Worm (Caenorhabditis elegans): Measurements from ENCODE around the gene mob-3.
A peak's percentile ranks its signal among the peaks of the same experiment; 100 is the strongest.

Gene mob-3

DNA sequence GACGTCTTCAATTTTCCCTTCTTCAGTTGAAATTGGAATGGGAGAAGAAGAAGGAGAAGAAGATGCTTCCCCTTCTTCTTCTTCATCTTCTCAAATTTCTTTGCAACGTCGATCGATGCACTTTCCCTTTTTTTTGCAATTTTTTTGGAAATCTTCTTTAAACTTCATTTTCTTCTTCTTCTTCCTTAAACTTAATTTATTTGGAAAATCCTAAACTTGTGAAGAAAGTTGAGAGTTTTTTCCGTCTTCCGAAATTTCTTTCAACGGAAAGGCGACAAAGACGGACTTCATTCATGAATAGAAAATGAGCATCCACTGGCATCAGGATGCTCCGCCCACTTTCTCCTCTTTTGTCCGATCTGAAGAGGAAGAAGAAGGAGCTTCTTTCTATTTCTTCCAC, 25.4 kb upstream of the mob-3 start:
- TF ChIP-seq sea-1 (GFP tag; conservative IDR thresholded peaks at IDR 0.05) (no peak), hmbx-1 (tag; optimal IDR thresholded peaks at IDR 0.05) (no peak), scrt-1 (GFP tag; IDR thresholded peaks at IDR 0.05) (no peak), hmg-4 (GFP tag; optimal IDR thresholded peaks at IDR 0.05) (no peak), B0310.2 (tag; optimal IDR thresholded peaks at IDR 0.05) (no peak), tbx-37 (GFP tag; conservative IDR thresholded peaks at IDR 0.05) (no peak), ets-7 (tag; optimal IDR thresholded peaks at IDR 0.05) (no peak), tbx-11 (GFP tag; IDR thresholded peaks at IDR 0.05) (no peak), ceh-36 (tag; optimal IDR thresholded peaks at IDR 0.05) (no peak), tra-4 (tag; optimal IDR thresholded peaks at IDR 0.05) (no peak), flt-1 (GFP tag; IDR thresholded peaks at IDR 0.05) (no peak), F13C5.2 (tag; optimal IDR thresholded peaks at IDR 0.05) (no peak), ama-1 (optimal IDR thresholded peaks at IDR 0.05) (no peak), aly-1 (tag; optimal IDR thresholded peaks at IDR 0.05) (no peak), hnd-1 (tag; optimal IDR thresholded peaks at IDR 0.05) (no peak), pes-1 (GFP tag; IDR thresholded peaks at IDR 0.05) (no peak)

DNA sequence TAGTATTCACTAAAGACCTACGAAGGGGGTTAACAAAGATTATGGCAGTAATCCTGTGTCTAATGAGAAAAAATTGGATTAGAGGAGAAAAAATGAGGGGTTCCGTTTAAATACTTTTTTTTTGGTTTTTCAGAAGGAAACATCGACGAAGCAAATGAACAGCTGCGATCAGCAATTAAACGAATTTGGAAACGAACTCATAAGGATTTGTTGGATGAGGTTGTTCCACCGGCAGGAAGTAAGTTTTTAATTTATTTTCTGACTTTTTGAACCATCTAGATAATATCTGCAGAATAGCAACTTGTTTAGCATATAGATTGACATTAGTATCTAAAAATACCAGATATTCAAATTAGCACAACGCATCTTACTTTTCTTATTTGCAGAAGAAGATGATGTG, 24.8 kb upstream of the mob-3 start:
- TF ChIP-seq ceh-13 (GFP tag; optimal IDR thresholded peaks at IDR 0.05) (no peak), tbx-37 (GFP tag; conservative IDR thresholded peaks at IDR 0.05) (no peak), flt-1 (GFP tag; IDR thresholded peaks at IDR 0.05) (no peak), aly-1 (tag; optimal IDR thresholded peaks at IDR 0.05) (no peak), B0310.2 (tag; optimal IDR thresholded peaks at IDR 0.05) (no peak), hnd-1 (tag; optimal IDR thresholded peaks at IDR 0.05) (no peak), pes-1 (GFP tag; IDR thresholded peaks at IDR 0.05) (no peak), ama-1 (optimal IDR thresholded peaks at IDR 0.05) (no peak), sea-1 (GFP tag; conservative IDR thresholded peaks at IDR 0.05) (no peak), hmg-4 (GFP tag; optimal IDR thresholded peaks at IDR 0.05) (no peak), F13C5.2 (tag; optimal IDR thresholded peaks at IDR 0.05) (no peak), ets-7 (tag; optimal IDR thresholded peaks at IDR 0.05) (no peak), scrt-1 (GFP tag; IDR thresholded peaks at IDR 0.05) (no peak), tbx-11 (GFP tag; IDR thresholded peaks at IDR 0.05) (no peak)

DNA sequence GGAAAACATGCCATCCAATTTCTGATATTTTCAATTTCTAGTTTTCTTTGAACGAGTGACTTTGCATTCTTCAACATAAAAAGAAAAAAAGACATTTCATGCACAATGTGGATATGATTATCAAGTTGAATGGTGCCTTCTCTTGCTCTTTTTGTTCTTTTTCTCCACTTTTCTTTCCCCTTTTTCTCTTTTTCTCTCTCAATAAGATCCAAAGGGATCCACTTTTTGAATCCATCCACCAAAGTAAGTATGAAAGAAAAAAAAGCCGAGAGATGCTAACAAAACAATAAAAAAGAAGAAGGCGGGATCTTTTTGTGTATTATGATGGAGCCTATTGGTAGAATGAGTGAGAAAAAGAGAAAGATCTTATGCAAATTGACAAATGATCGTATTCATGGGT, 18.6 kb upstream of the mob-3 start:
- TF ChIP-seq ama-1 (optimal IDR thresholded peaks at IDR 0.05) (no peak), sea-1 (GFP tag; conservative IDR thresholded peaks at IDR 0.05) (no peak)

DNA sequence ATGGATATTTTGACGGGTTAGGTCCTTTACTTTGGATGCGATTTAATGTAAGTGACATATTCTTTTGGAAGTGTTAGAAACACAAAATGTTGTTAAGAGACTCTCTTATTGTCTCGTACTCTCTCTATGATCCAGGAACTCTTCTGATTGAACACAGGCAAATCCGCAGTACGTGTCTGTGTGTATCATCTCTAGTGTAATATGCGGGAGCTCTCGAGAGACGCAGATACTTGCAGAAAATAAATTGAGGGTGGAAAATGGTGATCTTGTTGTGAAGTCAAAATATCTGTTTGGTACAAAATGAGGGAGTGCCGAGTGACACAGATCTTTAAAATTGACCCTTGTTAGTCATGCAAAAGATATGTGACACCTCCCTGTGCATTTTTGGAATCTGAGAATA, 17.9 kb upstream of the mob-3 start:
- TF ChIP-seq F13C5.2 (tag; optimal IDR thresholded peaks at IDR 0.05) (no peak), hmbx-1 (tag; optimal IDR thresholded peaks at IDR 0.05) (no peak), tbx-37 (GFP tag; conservative IDR thresholded peaks at IDR 0.05) (no peak), B0310.2 (tag; optimal IDR thresholded peaks at IDR 0.05) (no peak), ceh-36 (tag; optimal IDR thresholded peaks at IDR 0.05) (no peak), tra-4 (tag; optimal IDR thresholded peaks at IDR 0.05) (no peak), ceh-13 (GFP tag; optimal IDR thresholded peaks at IDR 0.05) (no peak), aly-1 (tag; optimal IDR thresholded peaks at IDR 0.05) (no peak), hmg-4 (GFP tag; optimal IDR thresholded peaks at IDR 0.05) (no peak), hnd-1 (tag; optimal IDR thresholded peaks at IDR 0.05) (no peak), scrt-1 (GFP tag; IDR thresholded peaks at IDR 0.05) (no peak), pes-1 (GFP tag; IDR thresholded peaks at IDR 0.05) (no peak), tbx-11 (GFP tag; IDR thresholded peaks at IDR 0.05) (no peak), sea-1 (GFP tag; conservative IDR thresholded peaks at IDR 0.05) (no peak)

DNA sequence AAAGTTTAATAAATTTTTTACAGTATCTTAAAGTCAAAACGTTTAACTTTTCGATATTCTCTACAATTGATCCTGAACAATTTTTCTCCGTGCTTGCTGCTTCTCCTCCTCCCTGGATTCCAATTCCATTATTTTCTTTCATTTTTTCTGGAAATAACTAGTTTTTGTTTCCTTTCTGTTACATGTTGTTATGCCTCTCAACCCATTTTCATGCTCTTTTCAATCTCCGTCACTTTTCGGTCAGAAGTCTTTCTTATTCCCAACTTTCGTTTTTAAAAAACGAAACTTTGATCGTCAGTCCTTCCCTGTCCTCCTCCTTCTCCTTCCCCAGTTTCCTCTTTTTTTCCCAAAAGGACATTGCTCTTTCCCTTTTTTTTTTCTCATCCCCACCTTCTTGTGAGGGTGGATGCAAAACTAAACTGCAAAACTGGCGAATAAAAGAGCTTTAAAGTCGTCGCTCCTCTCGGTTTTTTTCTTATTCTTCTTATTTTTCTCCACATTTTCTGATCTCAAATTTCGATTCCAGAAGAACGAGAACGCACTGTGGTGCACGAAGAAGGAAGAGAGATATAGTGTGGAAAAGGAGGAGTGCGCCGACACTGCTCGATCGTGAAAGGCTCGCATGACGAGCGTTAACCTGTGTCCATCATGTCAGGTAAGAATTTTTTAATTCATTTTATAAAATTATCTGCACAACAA, 16.3 kb upstream of the mob-3 start, which contains the start of the genes C48A7.16 and egl-19:
C48A7.16 (plus strand) TSS at position 544 of the 699 bp plus-strand sequence.
egl-19 (plus strand) TSS at position 649 of the 699 bp plus-strand sequence.
- TF ChIP-seq hnd-1 (tag; optimal IDR thresholded peaks at IDR 0.05): no peak
- no peak for TF ChIP-seq sea-1 (GFP tag; conservative IDR thresholded peaks at IDR 0.05)
- no peak for TF ChIP-seq ama-1 (optimal IDR thresholded peaks at IDR 0.05)
- TF ChIP-seq flt-1 (GFP tag; IDR thresholded peaks at IDR 0.05): no peak
- no peak for TF ChIP-seq pes-1 (GFP tag; IDR thresholded peaks at IDR 0.05)
- no peak for TF ChIP-seq hmg-4 (GFP tag; optimal IDR thresholded peaks at IDR 0.05)
- TF ChIP-seq hmbx-1 (tag; optimal IDR thresholded peaks at IDR 0.05): no peak

DNA sequence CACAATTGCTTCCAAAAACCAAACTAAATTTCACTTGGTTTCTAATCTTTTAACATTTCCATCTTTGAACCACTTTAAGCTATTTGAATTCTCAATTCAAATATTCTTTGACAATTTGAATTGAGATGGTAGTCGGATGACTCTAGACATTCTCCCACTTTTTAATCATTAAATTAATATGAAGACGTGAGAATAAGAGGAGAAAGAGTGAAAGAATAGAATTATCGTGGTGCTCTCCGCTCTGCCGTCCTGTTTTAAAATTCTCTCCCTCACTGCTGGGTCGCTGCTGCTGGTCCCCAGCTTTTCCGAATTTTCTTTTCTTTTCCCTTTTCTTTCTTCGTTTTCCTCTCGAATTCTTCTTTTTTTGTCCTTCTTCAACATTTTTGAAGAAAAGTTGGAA, 14.7 kb upstream of the mob-3 start:
- TF ChIP-seq ets-7 (tag; optimal IDR thresholded peaks at IDR 0.05) (no peak), F13C5.2 (tag; optimal IDR thresholded peaks at IDR 0.05) (no peak), tbx-37 (GFP tag; conservative IDR thresholded peaks at IDR 0.05) (no peak), hnd-1 (tag; optimal IDR thresholded peaks at IDR 0.05) (no peak), sea-1 (GFP tag; conservative IDR thresholded peaks at IDR 0.05) (no peak), B0310.2 (tag; optimal IDR thresholded peaks at IDR 0.05) (no peak)

DNA sequence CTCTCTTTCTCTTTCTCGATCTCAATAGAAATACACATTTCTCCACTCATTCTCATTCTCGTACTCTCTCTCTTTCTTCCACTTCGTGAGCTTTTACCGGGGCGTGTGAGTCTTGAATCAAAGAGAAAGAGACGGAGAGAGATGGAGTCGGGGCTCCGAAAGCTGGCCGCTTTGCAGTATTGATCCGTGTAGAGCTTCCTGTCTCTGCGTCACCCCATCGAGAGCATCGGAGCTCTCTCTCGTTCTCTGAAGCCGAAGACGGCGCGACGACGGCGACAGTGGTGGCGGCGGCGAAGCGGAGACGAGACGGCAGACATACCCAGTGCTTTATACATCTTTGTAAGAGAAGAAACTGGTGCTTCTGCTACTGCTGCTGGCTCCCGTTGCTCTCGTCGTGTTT, 13.3 kb upstream of the mob-3 start:
- TF ChIP-seq F13C5.2 (tag; optimal IDR thresholded peaks at IDR 0.05) (no peak), scrt-1 (GFP tag; IDR thresholded peaks at IDR 0.05) (no peak), tbx-11 (GFP tag; IDR thresholded peaks at IDR 0.05) (no peak), hmg-4 (GFP tag; optimal IDR thresholded peaks at IDR 0.05) (peak; percentile 62), aly-1 (tag; optimal IDR thresholded peaks at IDR 0.05) (no peak), sea-1 (GFP tag; conservative IDR thresholded peaks at IDR 0.05) (no peak), ets-7 (tag; optimal IDR thresholded peaks at IDR 0.05) (no peak)

DNA sequence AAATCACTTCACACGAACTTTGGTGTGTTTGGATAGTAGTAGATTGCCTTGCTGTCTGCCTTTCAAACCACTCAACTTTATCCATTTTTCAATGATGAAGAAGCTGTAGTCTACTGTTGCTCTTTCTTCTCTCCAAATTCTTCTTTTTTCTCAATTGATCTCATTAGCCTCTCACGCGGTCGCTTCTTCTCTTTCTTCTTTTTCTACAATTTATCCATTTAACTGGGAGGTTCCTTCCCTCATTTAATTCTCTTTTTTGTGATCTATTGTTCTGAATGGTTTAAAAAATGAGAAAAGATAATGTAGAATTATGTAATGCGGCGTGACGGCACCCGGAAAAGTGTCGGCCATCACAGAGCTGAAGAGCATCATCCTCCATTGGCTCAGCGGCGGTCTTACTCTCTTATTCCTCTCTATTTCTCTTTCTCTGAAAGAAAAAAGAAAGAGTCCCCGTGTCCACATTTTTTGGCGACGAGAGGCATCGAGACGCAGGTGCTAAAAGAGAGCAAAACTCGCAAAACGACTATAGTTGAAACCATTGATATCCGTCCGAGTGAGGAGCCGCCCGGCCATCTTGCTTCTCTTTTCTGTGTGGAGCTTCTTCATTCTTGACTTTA, 11.9 kb upstream of the mob-3 start:
- TF ChIP-seq F13C5.2 (tag; optimal IDR thresholded peaks at IDR 0.05): no peak
- no peak for TF ChIP-seq B0310.2 (tag; optimal IDR thresholded peaks at IDR 0.05)
